Worm (Caenorhabditis elegans) whole organism, L2 larva: Measurements from ENCODE around the gene anmt-1.
A peak's percentile ranks its signal among the peaks of the same experiment; 100 is the strongest.

Experiments
- C34F6.9 ChIP-seq: fragments of 150-350 bp; optimal IDR thresholded peaks from 2 replicates; lab custom pipeline; 2014; ENCODE audit warnings: missing biosample characterization, missing genetic modification characterization
- F13H6.1 ChIP-seq: sonication (generic microtip); optimal IDR thresholded peaks from 2 replicates; lab custom pipeline; 2016; ENCODE audit warnings: missing genetic modification characterization, missing compliant biosample characterization
- R02D3.7 ChIP-seq: fragments of 150-350 bp; optimal IDR thresholded peaks from 2 replicates; lab custom pipeline; 2014; ENCODE audit warnings: missing biosample characterization, missing genetic modification characterization
- Y55F3AM.14 ChIP-seq: fragments of 200-800 bp; sonication (Bioruptor generic); optimal IDR thresholded peaks from 2 replicates; lab custom pipeline; 2018; ENCODE audit warnings: mild to moderate bottlenecking, missing genetic modification characterization, missing compliant biosample characterization
- alr-1 ChIP-seq: fragments of 150-350 bp; optimal IDR thresholded peaks from 2 replicates; lab custom pipeline; 2014; ENCODE audit warnings: missing biosample characterization, missing genetic modification characterization
- aly-2 ChIP-seq: fragments of 150-350 bp; optimal IDR thresholded peaks from 2 replicates; lab custom pipeline; 2014; ENCODE audit warnings: missing biosample characterization, missing genetic modification characterization
- ama-1 ChIP-seq: fragments of 150-350 bp; optimal IDR thresholded peaks from 2 replicates; lab custom pipeline; 2018; ENCODE audit warnings: inconsistent platforms
- blmp-1 ChIP-seq: sonication (generic microtip); optimal IDR thresholded peaks from 2 replicates; lab custom pipeline; 2017; ENCODE audit warnings: missing genetic modification characterization, mild to moderate bottlenecking, missing compliant biosample characterization, antibody characterized with exemption, moderate library complexity; ENCODE audit not compliant: insufficient read depth
- ceh-16 ChIP-seq: fragments of 150-350 bp; optimal IDR thresholded peaks from 2 replicates; lab custom pipeline; 2014; ENCODE audit warnings: missing biosample characterization, missing genetic modification characterization
- ceh-82 ChIP-seq: fragments of 150-350 bp; optimal IDR thresholded peaks from 2 replicates; lab custom pipeline; 2014; ENCODE audit warnings: missing biosample characterization, missing genetic modification characterization
- crh-2 ChIP-seq: sonication (generic microtip); optimal IDR thresholded peaks from 2 replicates; lab custom pipeline; 2017; ENCODE audit warnings: missing biosample characterization, missing genetic modification characterization
- dmd-4 ChIP-seq: sonication (generic microtip); optimal IDR thresholded peaks from 2 replicates; lab custom pipeline; 2017; ENCODE audit warnings: missing biosample characterization, missing genetic modification characterization
- elt-1 ChIP-seq: fragments of 150-350 bp; optimal IDR thresholded peaks from 2 replicates; lab custom pipeline; 2014; ENCODE audit warnings: missing biosample characterization, missing genetic modification characterization
- elt-3 ChIP-seq: sonication (generic microtip); optimal IDR thresholded peaks from 2 replicates; lab custom pipeline; 2017; ENCODE audit warnings: missing biosample characterization, missing genetic modification characterization
- fos-1 ChIP-seq: fragments of 150-350 bp; optimal IDR thresholded peaks from 2 replicates; lab custom pipeline; 2014; ENCODE audit warnings: missing biosample characterization, missing genetic modification characterization
- gmeb-1 ChIP-seq: fragments of 150-350 bp; optimal IDR thresholded peaks from 2 replicates; lab custom pipeline; 2014; ENCODE audit warnings: missing biosample characterization, missing genetic modification characterization
- lin-11 ChIP-seq: fragments of 150-350 bp; sonication (generic microtip); optimal IDR thresholded peaks from 2 replicates; lab custom pipeline; 2014; ENCODE audit warnings: missing biosample characterization, missing genetic modification characterization, inconsistent platforms, mixed read lengths
- lin-13 ChIP-seq: fragments of 150-350 bp; optimal IDR thresholded peaks from 2 replicates; lab custom pipeline; 2014; ENCODE audit warnings: missing biosample characterization, missing genetic modification reagents, missing genetic modification characterization
- lin-39 ChIP-seq: fragments of 150-350 bp; optimal IDR thresholded peaks from 2 replicates; lab custom pipeline; 2014; ENCODE audit warnings: missing biosample characterization, missing genetic modification reagents, missing genetic modification characterization
- lsy-2 ChIP-seq, 2 experiments: fragments of 150-350 bp in 1 of 2; sonication (generic microtip) in 1 of 2; optimal IDR thresholded peaks; 2 replicates each; lab custom pipeline; 2014 to 2017; ENCODE audit warnings: missing biosample characterization in 2 of 2, missing genetic modification characterization in 2 of 2
- mab-5 ChIP-seq: fragments of 150-350 bp; optimal IDR thresholded peaks from 2 replicates; lab custom pipeline; 2014; ENCODE audit warnings: missing biosample characterization, missing genetic modification characterization
- mbf-1 ChIP-seq: sonication (generic microtip); optimal IDR thresholded peaks from 2 replicates; lab custom pipeline; 2017; ENCODE audit warnings: missing biosample characterization, missing genetic modification characterization
- mdl-1 ChIP-seq, 2 experiments: fragments of 150-350 bp in 1 of 2; sonication (generic microtip) in 1 of 2; optimal IDR thresholded peaks; 2 replicates each; lab custom pipeline; 2017; ENCODE audit warnings: missing biosample characterization in 2 of 2, missing genetic modification characterization in 2 of 2
- nhr-10 ChIP-seq: sonication (generic microtip); optimal IDR thresholded peaks from 2 replicates; lab custom pipeline; 2017; ENCODE audit warnings: missing biosample characterization, missing genetic modification characterization
- nhr-11 ChIP-seq: fragments of 150-350 bp; optimal IDR thresholded peaks from 2 replicates; lab custom pipeline; 2014; ENCODE audit warnings: missing biosample characterization, missing genetic modification characterization
- nhr-12 ChIP-seq: fragments of 150-350 bp; optimal IDR thresholded peaks from 2 replicates; lab custom pipeline; 2014; ENCODE audit warnings: missing biosample characterization, missing genetic modification characterization
- nhr-129 ChIP-seq: fragments of 150-350 bp; optimal IDR thresholded peaks from 2 replicates; lab custom pipeline; 2014; ENCODE audit warnings: missing biosample characterization, missing genetic modification characterization
- nhr-21 ChIP-seq: fragments of 150-350 bp; optimal IDR thresholded peaks from 2 replicates; lab custom pipeline; 2014; ENCODE audit warnings: missing biosample characterization, missing genetic modification characterization
- nhr-25 ChIP-seq: fragments of 150-350 bp; sonication (generic microtip); optimal IDR thresholded peaks from 3 replicates; lab custom pipeline; 2014; ENCODE audit warnings: missing biosample characterization, missing genetic modification characterization
- nhr-6 ChIP-seq: fragments of 150-350 bp; optimal IDR thresholded peaks from 2 replicates; lab custom pipeline; 2014; ENCODE audit warnings: missing biosample characterization, missing genetic modification characterization
- nhr-77 ChIP-seq: fragments of 150-350 bp; optimal IDR thresholded peaks from 2 replicates; lab custom pipeline; 2014; ENCODE audit warnings: missing biosample characterization, missing genetic modification characterization
- sem-4 ChIP-seq: fragments of 150-350 bp; optimal IDR thresholded peaks from 2 replicates; lab custom pipeline; 2014; ENCODE audit warnings: missing biosample characterization, missing genetic modification reagents, missing genetic modification characterization
- skn-1 ChIP-seq: sonication (generic microtip); optimal IDR thresholded peaks from 2 replicates; lab custom pipeline; 2017; ENCODE audit warnings: missing biosample characterization, missing genetic modification characterization
- sma-3 ChIP-seq: sonication (generic microtip); optimal IDR thresholded peaks from 2 replicates; lab custom pipeline; 2016; ENCODE audit warnings: missing genetic modification reagents, missing genetic modification characterization, missing compliant biosample characterization
- sma-9 ChIP-seq, 2 experiments: fragments of 150-350 bp in 1 of 2; sonication (generic microtip) in 1 of 2; optimal IDR thresholded peaks; 2 replicates each; lab custom pipeline; 2014 to 2016; ENCODE audit warnings: missing genetic modification characterization in 2 of 2, mild to moderate bottlenecking in 1 of 2, missing biosample characterization in 1 of 2, missing compliant biosample characterization in 1 of 2, missing genetic modification reagents in 1 of 2, moderate library complexity in 1 of 2
- snpc-4 ChIP-seq: fragments of 150-350 bp; optimal IDR thresholded peaks from 2 replicates; lab custom pipeline; 2014; ENCODE audit warnings: missing biosample characterization, missing genetic modification characterization
- unc-55 ChIP-seq: fragments of 150-350 bp; sonication (generic microtip); optimal IDR thresholded peaks from 3 replicates; lab custom pipeline; 2014; ENCODE audit warnings: missing biosample characterization, missing genetic modification reagents, missing genetic modification characterization

The anmt-1 gene

ce11 chrIII:8689655-8690054 lies 5.0 kb downstream of the anmt-1 start, which contains the start of gene B0303.4:
TSS of gene B0303.4 (plus strand) at chrIII:8689850.
- peak; percentile 4 for TF ChIP-seq snpc-4 (tag; lab: Kevin White, UChicago)
- TF ChIP-seq nhr-21 (tag; lab: Kevin White, UChicago), result peak; percentile 2
- TF ChIP-seq fos-1 (tag; lab: Kevin White, UChicago), result peak; percentile 61
- peak; percentile 94 for TF ChIP-seq C34F6.9 (tag; lab: Kevin White, UChicago)
- TF ChIP-seq dmd-4 (tag; lab: Kevin White, UChicago), result no peak
- no peak for TF ChIP-seq mbf-1 (tag; lab: Kevin White, UChicago)
- peak; percentile 26 for TF ChIP-seq lin-11 (tag; lab: Kevin White, UChicago)
- peak in 1 of 2 experiments; percentile 8 for TF ChIP-seq mdl-1 (tag; optimal IDR thresholded peaks at IDR 0.05; lab: Kevin White, UChicago)
- TF ChIP-seq nhr-10, result peak; percentile 2
- TF ChIP-seq F13H6.1 (tag; lab: Kevin White, UChicago), result peak; percentile 30
- no peak for TF ChIP-seq R02D3.7 (tag; lab: Kevin White, UChicago)
- peak; percentile 62 for TF ChIP-seq nhr-129
- TF ChIP-seq unc-55 (GFP tag; lab: Kevin White, UChicago), result peak; percentile 92
- TF ChIP-seq nhr-25 (tag; lab: Kevin White, UChicago), result peak; percentile 62
- TF ChIP-seq sma-9 (GFP tag; optimal IDR thresholded peaks at IDR 0.05; lab: Kevin White, UChicago), result peak; percentile 42
- no peak for TF ChIP-seq sma-9 (tag; optimal IDR thresholded peaks at IDR 0.05; lab: Kevin White, UChicago)
- TF ChIP-seq lsy-2 (tag; optimal IDR thresholded peaks at IDR 0.05; lab: Kevin White, UChicago), result peak; percentile 3 to 79
- peak; percentile 45 for TF ChIP-seq gmeb-1 (tag; lab: Kevin White, UChicago)
- no peak for TF ChIP-seq lin-39 (tag; lab: Kevin White, UChicago)
- TF ChIP-seq sma-3, result peak; percentile 15
- peak; percentile 94 for TF ChIP-seq sem-4 (tag; lab: Kevin White, UChicago)
- peak; percentile 81 for TF ChIP-seq crh-2 (tag; lab: Kevin White, UChicago)
- TF ChIP-seq ama-1 (lab: Kevin White, UChicago), result peak; percentile 7
- peak; percentile 54 for TF ChIP-seq lin-13 (GFP tag; lab: Kevin White, UChicago)
- no peak for TF ChIP-seq blmp-1 (tag; lab: Kevin White, UChicago)

- TF ChIP-seq F13H6.1 (tag; lab: Kevin White, UChicago) (no peak), unc-55 (GFP tag; lab: Kevin White, UChicago) (no peak), sma-3 (no peak), gmeb-1 (tag; lab: Kevin White, UChicago) (no peak), nhr-11 (tag; lab: Kevin White, UChicago) (no peak), elt-1 (tag; lab: Kevin White, UChicago) (no peak), snpc-4 (tag; lab: Kevin White, UChicago) (no peak), C34F6.9 (tag; lab: Kevin White, UChicago) (no peak)
Measured at ce11 chrIII:8693322-8693721, 8.7 kb downstream of the anmt-1 start, which contains the start of gene B0303.7. TSS of gene B0303.7 (plus strand) at chrIII:8693622.

- peak; percentile 31 for TF ChIP-seq ama-1 (lab: Kevin White, UChicago)
- peak; percentile 95 for TF ChIP-seq fos-1 (tag; lab: Kevin White, UChicago)
- peak; percentile 79 for TF ChIP-seq unc-55 (GFP tag; lab: Kevin White, UChicago)
- peak; percentile 14 for TF ChIP-seq F13H6.1 (tag; lab: Kevin White, UChicago)
- TF ChIP-seq lsy-2 (tag; optimal IDR thresholded peaks at IDR 0.05; lab: Kevin White, UChicago), result peak in 1 of 2 experiments; percentile 50
- no peak for TF ChIP-seq lin-11 (tag; lab: Kevin White, UChicago)
- TF ChIP-seq snpc-4 (tag; lab: Kevin White, UChicago), result no peak
- TF ChIP-seq crh-2 (tag; lab: Kevin White, UChicago), result peak; percentile 83
- peak; percentile 75 for TF ChIP-seq blmp-1 (tag; lab: Kevin White, UChicago)
- peak; percentile 16 for TF ChIP-seq nhr-129
- TF ChIP-seq C34F6.9 (tag; lab: Kevin White, UChicago), result peak; percentile 77
- TF ChIP-seq, all 48 proteins: peak for 9
Measured at ce11 chrIII:8696680-8697079, 12.1 kb downstream of the anmt-1 start.

ce11 chrIII:8697268-8697907 lies 12.8 kb downstream of the anmt-1 start:
- TF ChIP-seq nhr-77 (tag; lab: Kevin White, UChicago) (no peak), lin-39 (tag; lab: Kevin White, UChicago) (no peak), mab-5 (tag; lab: Kevin White, UChicago) (no peak), F13H6.1 (tag; lab: Kevin White, UChicago) (no peak), ceh-82 (tag; lab: Kevin White, UChicago) (no peak), elt-3 (tag; lab: Kevin White, UChicago) (no peak), nhr-11 (tag; lab: Kevin White, UChicago) (no peak), skn-1 (tag; lab: Kevin White, UChicago) (no peak), gmeb-1 (tag; lab: Kevin White, UChicago) (no peak), ceh-16 (tag; lab: Kevin White, UChicago) (no peak), mdl-1 (tag; optimal IDR thresholded peaks at IDR 0.05; lab: Kevin White, UChicago) (no peak), Y55F3AM.14 (GFP tag; lab: Kevin White, UChicago) (no peak), alr-1 (tag; lab: Kevin White, UChicago) (no peak), nhr-6 (tag; lab: Kevin White, UChicago) (no peak), fos-1 (tag; lab: Kevin White, UChicago) (no peak), nhr-12 (tag; lab: Kevin White, UChicago) (no peak), aly-2 (tag; lab: Kevin White, UChicago) (no peak), nhr-10 (no peak), R02D3.7 (tag; lab: Kevin White, UChicago) (no peak), ama-1 (lab: Kevin White, UChicago) (no peak)
